Worm (Caenorhabditis elegans) whole organism, L3 larva: ENCODE measurements around the gene Y116F11B.7.

Source experiments
- ZK546.5 ChIP-seq: sonication (generic microtip); optimal IDR thresholded peaks from 2 replicates; lab custom pipeline; 2017; ENCODE audit warnings: missing biosample characterization, missing genetic modification characterization
- aly-2 ChIP-seq: fragments of 150-350 bp; optimal IDR thresholded peaks from 2 replicates; lab custom pipeline; 2014; ENCODE audit warnings: missing biosample characterization, missing genetic modification characterization
- ceh-28 ChIP-seq: fragments of 150-350 bp; optimal IDR thresholded peaks from 2 replicates; lab custom pipeline; 2014; ENCODE audit warnings: missing biosample characterization, missing genetic modification reagents, missing genetic modification characterization
- ceh-82 ChIP-seq: fragments of 150-350 bp; optimal IDR thresholded peaks from 2 replicates; lab custom pipeline; 2014; ENCODE audit warnings: missing biosample characterization, missing genetic modification characterization
- ceh-9 ChIP-seq: sonication (generic microtip); optimal IDR thresholded peaks from 2 replicates; lab custom pipeline; 2018; ENCODE audit warnings: missing biosample characterization, missing genetic modification characterization
- daf-12 ChIP-seq: fragments of 150-350 bp; optimal IDR thresholded peaks from 2 replicates; lab custom pipeline; 2014; ENCODE audit warnings: missing biosample characterization, missing genetic modification reagents, missing genetic modification characterization
- egl-27 ChIP-seq: sonication (generic microtip); optimal IDR thresholded peaks from 4 replicates; lab custom pipeline; 2017; ENCODE audit warnings: missing biosample characterization, missing genetic modification reagents, missing genetic modification characterization
- egl-5 ChIP-seq: fragments of 150-350 bp; optimal IDR thresholded peaks from 2 replicates; lab custom pipeline; 2017; ENCODE audit warnings: missing biosample characterization, missing genetic modification reagents, missing genetic modification characterization, inconsistent platforms
- elt-1 ChIP-seq: fragments of 150-350 bp; optimal IDR thresholded peaks from 2 replicates; lab custom pipeline; 2014; ENCODE audit warnings: missing biosample characterization, missing genetic modification characterization
- elt-2 ChIP-seq: sonication (generic microtip); optimal IDR thresholded peaks from 2 replicates; lab custom pipeline; 2016; ENCODE audit warnings: missing genetic modification reagents, mild to moderate bottlenecking, missing genetic modification characterization, missing compliant biosample characterization
- elt-3 ChIP-seq, 3 experiments: fragments of 150-350 bp in 1 of 3; sonication (generic microtip) in 2 of 3; optimal IDR thresholded peaks; 2 replicates in 2 of 3; 4 replicates in 1 of 3; lab custom pipeline; 2014 to 2017; ENCODE audit warnings: missing biosample characterization in 3 of 3, missing genetic modification characterization in 3 of 3
- eor-1 ChIP-seq, 2 experiments: fragments of 150-350 bp; optimal IDR thresholded peaks; 2 replicates each; lab custom pipeline; 2014 to 2018; ENCODE audit warnings: missing biosample characterization in 2 of 2, missing genetic modification characterization in 2 of 2
- fkh-2 ChIP-seq: fragments of 150-350 bp; optimal IDR thresholded peaks from 2 replicates; lab custom pipeline; 2014; ENCODE audit warnings: missing biosample characterization, missing genetic modification reagents, missing genetic modification characterization
- fos-1 ChIP-seq: fragments of 150-350 bp; optimal IDR thresholded peaks from 2 replicates; lab custom pipeline; 2014; ENCODE audit warnings: missing biosample characterization, missing genetic modification characterization
- hmg-11 ChIP-seq: sonication (generic microtip); optimal IDR thresholded peaks from 2 replicates; lab custom pipeline; 2016; ENCODE audit warnings: missing genetic modification characterization, missing compliant biosample characterization
- jun-1 ChIP-seq: fragments of 150-350 bp; optimal IDR thresholded peaks from 2 replicates; lab custom pipeline; 2014; ENCODE audit warnings: missing biosample characterization, missing genetic modification reagents, missing genetic modification characterization
- lin-15B ChIP-seq: fragments of 150-350 bp; optimal IDR thresholded peaks from 2 replicates; lab custom pipeline; 2014; ENCODE audit warnings: missing biosample characterization, missing genetic modification characterization
- lin-39 ChIP-seq: fragments of 150-350 bp; optimal IDR thresholded peaks from 2 replicates; lab custom pipeline; 2018; ENCODE audit warnings: missing biosample characterization, missing genetic modification reagents, missing genetic modification characterization
- lsy-12 ChIP-seq: sonication (generic microtip); optimal IDR thresholded peaks from 2 replicates; lab custom pipeline; 2016; ENCODE audit warnings: mild to moderate bottlenecking, missing genetic modification characterization, missing compliant biosample characterization
- mml-1 ChIP-seq: fragments of 150-350 bp; sonication (generic microtip); optimal IDR thresholded peaks from 3 replicates; lab custom pipeline; 2014; ENCODE audit warnings: missing biosample characterization, missing genetic modification characterization
- nfya-1 ChIP-seq: sonication (generic microtip); optimal IDR thresholded peaks from 2 replicates; lab custom pipeline; 2017; ENCODE audit warnings: missing genetic modification characterization, mild to moderate bottlenecking, missing compliant biosample characterization, antibody characterized with exemption, moderate library complexity; ENCODE audit not compliant: insufficient read depth
- nhr-11 ChIP-seq: fragments of 150-350 bp; optimal IDR thresholded peaks from 2 replicates; lab custom pipeline; 2014; ENCODE audit warnings: missing biosample characterization, missing genetic modification characterization
- nhr-12 ChIP-seq: fragments of 150-350 bp; optimal IDR thresholded peaks from 2 replicates; lab custom pipeline; 2014; ENCODE audit warnings: missing biosample characterization, missing genetic modification characterization
- nhr-23 ChIP-seq: fragments of 150-350 bp; optimal IDR thresholded peaks from 2 replicates; lab custom pipeline; 2014; ENCODE audit warnings: missing biosample characterization, missing genetic modification reagents, missing genetic modification characterization
- nhr-237 ChIP-seq: fragments of 150-350 bp; optimal IDR thresholded peaks from 2 replicates; lab custom pipeline; 2014; ENCODE audit warnings: missing biosample characterization, missing genetic modification characterization
- nhr-25 ChIP-seq: sonication (generic microtip); optimal IDR thresholded peaks from 2 replicates; lab custom pipeline; 2017; ENCODE audit warnings: missing biosample characterization, missing genetic modification characterization
- nhr-28 ChIP-seq: fragments of 150-350 bp; optimal IDR thresholded peaks from 2 replicates; lab custom pipeline; 2014; ENCODE audit warnings: missing biosample characterization, missing genetic modification characterization
- nhr-43 ChIP-seq: sonication (generic microtip); optimal IDR thresholded peaks from 2 replicates; lab custom pipeline; 2016; ENCODE audit warnings: mild to moderate bottlenecking, missing genetic modification characterization, missing compliant biosample characterization; ENCODE audit not compliant: poor library complexity, severe bottlenecking
- nhr-76 ChIP-seq: fragments of 150-350 bp; sonication (generic microtip); optimal IDR thresholded peaks from 5 replicates; lab custom pipeline; 2014; ENCODE audit warnings: missing biosample characterization, missing genetic modification characterization
- nhr-77 ChIP-seq: fragments of 150-350 bp; optimal IDR thresholded peaks from 2 replicates; lab custom pipeline; 2014; ENCODE audit warnings: missing biosample characterization, missing genetic modification characterization
- pha-4 ChIP-seq: fragments of 150-350 bp; optimal IDR thresholded peaks from 2 replicates; lab custom pipeline; 2014; ENCODE audit warnings: missing biosample characterization, missing genetic modification reagents, missing genetic modification characterization
- pqm-1 ChIP-seq: fragments of 150-350 bp; optimal IDR thresholded peaks from 2 replicates; lab custom pipeline; 2017; ENCODE audit warnings: missing biosample characterization, missing genetic modification characterization, inconsistent platforms
- sea-2 ChIP-seq: fragments of 150-350 bp; sonication (generic microtip); optimal IDR thresholded peaks from 4 replicates; lab custom pipeline; 2014; ENCODE audit warnings: missing biosample characterization, missing genetic modification reagents, missing genetic modification characterization
- snpc-4 ChIP-seq: fragments of 150-350 bp; optimal IDR thresholded peaks from 2 replicates; lab custom pipeline; 2014; ENCODE audit warnings: missing biosample characterization, missing genetic modification characterization
- unc-39 ChIP-seq: sonication (generic microtip); optimal IDR thresholded peaks from 4 replicates; lab custom pipeline; 2017; ENCODE audit warnings: missing biosample characterization, missing genetic modification characterization
- zag-1 ChIP-seq: fragments of 150-350 bp; optimal IDR thresholded peaks from 2 replicates; lab custom pipeline; 2014; ENCODE audit warnings: missing biosample characterization, missing genetic modification characterization
- ztf-11 ChIP-seq: fragments of 150-350 bp; optimal IDR thresholded peaks from 2 replicates; lab custom pipeline; 2014; ENCODE audit warnings: missing biosample characterization, missing genetic modification characterization
- ztf-4 ChIP-seq: fragments of 150-350 bp; optimal IDR thresholded peaks from 2 replicates; lab custom pipeline; 2014; ENCODE audit warnings: missing biosample characterization, missing genetic modification characterization

The Y116F11B.7 gene

DNA sequence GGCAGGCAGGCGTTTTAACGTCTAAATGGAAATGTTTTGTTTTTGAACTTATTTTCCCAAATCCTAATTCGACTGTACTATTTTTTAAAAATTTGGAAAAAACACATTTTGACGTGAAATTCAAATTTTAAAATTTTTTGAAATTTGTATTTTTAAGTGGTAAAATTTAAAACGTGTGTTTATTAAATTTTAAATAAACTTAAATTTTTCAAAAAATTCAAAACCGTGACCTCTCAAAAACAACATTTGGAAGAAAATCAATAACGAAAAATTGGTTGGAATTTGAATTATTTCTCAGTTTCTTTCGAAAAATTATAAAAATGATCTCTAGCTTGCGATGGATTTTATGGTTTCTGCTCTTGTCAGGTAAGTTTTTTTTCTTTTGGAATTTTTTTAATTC, 9.2 kb downstream of the Y116F11B.7 start, which contains the start of gene Y116F11B.8:
TSS of gene Y116F11B.8 (plus strand) at position 301 of the 400 bp plus-strand sequence.
- TF ChIP-seq egl-5 (tag; lab: Kevin White, UChicago) (no peak), elt-2 (tag; lab: Kevin White, UChicago) (no peak), nhr-11 (tag; lab: Kevin White, UChicago) (no peak), fos-1 (tag; lab: Kevin White, UChicago) (no peak), eor-1 (tag; optimal IDR thresholded peaks at IDR 0.05; lab: Kevin White, UChicago) (no peak), hmg-11 (tag; lab: Kevin White, UChicago) (no peak), ceh-28 (tag; lab: Kevin White, UChicago) (no peak), nhr-12 (tag; lab: Kevin White, UChicago) (no peak), nhr-23 (tag; lab: Kevin White, UChicago) (no peak), jun-1 (tag; lab: Kevin White, UChicago) (no peak), pha-4 (tag; lab: Kevin White, UChicago) (no peak)

ce11 chrV:19860225-19860624, 12.1 kb downstream of the Y116F11B.7 start:
- TF ChIP-seq zag-1 (tag; lab: Kevin White, UChicago) = no peak
- no peak for TF ChIP-seq fkh-2 (tag; lab: Kevin White, UChicago)
- TF ChIP-seq nhr-43 (tag; lab: Kevin White, UChicago) = no peak
- no peak for TF ChIP-seq daf-12 (tag; lab: Kevin White, UChicago)
- TF ChIP-seq nfya-1 (tag; lab: Kevin White, UChicago) = no peak
- TF ChIP-seq nhr-237 = no peak
- no peak for TF ChIP-seq unc-39 (tag; lab: Kevin White, UChicago)

- TF ChIP-seq ceh-9 (tag; lab: Kevin White, UChicago) (no peak), daf-12 (tag; lab: Kevin White, UChicago) (no peak), ztf-4 (tag; lab: Kevin White, UChicago) (no peak)
Measured at ce11 chrV:19867883-19868282, 19.8 kb downstream of the Y116F11B.7 start, which contains the start of gene Y116F11B.9. Gene Y116F11B.9, minus strand, starts transcription at chrV:19867983.

- no peak for TF ChIP-seq nfya-1 (tag; lab: Kevin White, UChicago)
- no peak for TF ChIP-seq fkh-2 (tag; lab: Kevin White, UChicago)
- TF ChIP-seq aly-2 = no peak
- no peak for TF ChIP-seq nhr-76 (tag; lab: Kevin White, UChicago)
- no peak for TF ChIP-seq mml-1
- TF ChIP-seq egl-5 (tag; lab: Kevin White, UChicago) = no peak
- no peak for TF ChIP-seq egl-27
- no peak for TF ChIP-seq nhr-28 (tag; lab: Kevin White, UChicago)
- no peak for TF ChIP-seq nhr-77 (tag; lab: Kevin White, UChicago)
- no peak for TF ChIP-seq zag-1 (tag; lab: Kevin White, UChicago)
- no peak for TF ChIP-seq ceh-28 (tag; lab: Kevin White, UChicago)
- TF ChIP-seq ztf-11 = no peak
Measured at ce11 chrV:19882916-19883315, 34.8 kb downstream of the Y116F11B.7 start, which contains the start of gene Y116F11B.13. Gene Y116F11B.13, plus strand, starts transcription at chrV:19883216.

DNA sequence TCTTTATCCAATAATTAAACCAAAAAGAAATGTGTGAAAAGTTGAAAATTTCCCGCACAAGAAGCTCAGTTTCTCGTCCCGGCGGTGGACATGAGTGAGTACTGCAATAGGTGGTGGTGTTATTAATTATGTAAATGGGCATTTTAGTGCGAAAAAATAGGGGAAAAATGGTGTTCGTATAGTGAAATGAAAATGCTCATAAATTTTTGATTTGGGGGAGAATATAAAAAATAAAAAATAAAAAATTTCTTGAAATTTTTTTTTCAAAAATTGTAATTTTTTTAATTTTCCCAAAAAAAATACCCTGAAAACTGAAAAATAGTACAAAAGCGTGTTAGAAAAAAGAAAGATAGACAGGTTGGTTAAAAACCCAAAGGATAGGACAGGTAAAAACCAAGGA, 47.1 kb downstream of the Y116F11B.7 start, which contains the start of gene gly-4:
TSS of gene gly-4 (minus strand) at position 101 of the 400 bp plus-strand sequence.
- TF ChIP-seq lin-39 (tag; lab: Kevin White, UChicago) = no peak
- no peak for TF ChIP-seq ceh-9 (tag; lab: Kevin White, UChicago)

ce11 chrV:19897557-19897956, 49.4 kb downstream of the Y116F11B.7 start:
- TF ChIP-seq nhr-28 (tag; lab: Kevin White, UChicago) = no peak
- TF ChIP-seq nhr-11 (tag; lab: Kevin White, UChicago) = no peak
- TF ChIP-seq ceh-28 (tag; lab: Kevin White, UChicago) = no peak
- no peak for TF ChIP-seq elt-1 (tag; lab: Kevin White, UChicago)
- TF ChIP-seq egl-27 = no peak
- TF ChIP-seq daf-12 (tag; lab: Kevin White, UChicago) = no peak
- no peak for TF ChIP-seq nhr-25 (tag; lab: Kevin White, UChicago)
- TF ChIP-seq nhr-237 = no peak
- TF ChIP-seq eor-1 (tag; optimal IDR thresholded peaks at IDR 0.05; lab: Kevin White, UChicago) = no peak
- peak; percentile 35 for TF ChIP-seq lin-39 (tag; lab: Kevin White, UChicago)
- TF ChIP-seq nfya-1 (tag; lab: Kevin White, UChicago) = peak; percentile 77
- TF ChIP-seq ztf-11 = no peak
- no peak for TF ChIP-seq ceh-82
- TF ChIP-seq ZK546.5 (tag; lab: Kevin White, UChicago) = no peak
- TF ChIP-seq elt-2 (tag; lab: Kevin White, UChicago) = no peak
- TF ChIP-seq egl-5 (tag; lab: Kevin White, UChicago) = peak; percentile 32
- TF ChIP-seq lin-15B (tag; lab: Kevin White, UChicago) = peak; percentile 29
- no peak for TF ChIP-seq ceh-9 (tag; lab: Kevin White, UChicago)
- TF ChIP-seq ztf-4 (tag; lab: Kevin White, UChicago) = no peak
- TF ChIP-seq unc-39 (tag; lab: Kevin White, UChicago) = no peak
- TF ChIP-seq lsy-12 (tag; lab: Kevin White, UChicago) = no peak
- no peak for TF ChIP-seq sea-2 (GFP tag; lab: Kevin White, UChicago)
- no peak for TF ChIP-seq nhr-43 (tag; lab: Kevin White, UChicago)
- TF ChIP-seq fkh-2 (tag; lab: Kevin White, UChicago) = peak; percentile 67
- TF ChIP-seq hmg-11 (tag; lab: Kevin White, UChicago) = peak; percentile 10
- no peak for TF ChIP-seq snpc-4 (tag; lab: Kevin White, UChicago)
- TF ChIP-seq pqm-1 (tag; lab: Kevin White, UChicago) = peak; percentile 6
- TF ChIP-seq jun-1 (tag; lab: Kevin White, UChicago) = no peak
- TF ChIP-seq pha-4 (tag; lab: Kevin White, UChicago) = peak; percentile 57
- TF ChIP-seq aly-2 = no peak
- no peak for TF ChIP-seq elt-3 (tag; optimal IDR thresholded peaks at IDR 0.05; lab: Kevin White, UChicago)
